Worm (Caenorhabditis elegans) whole organism, L1 larva: ENCODE measurements around the gene lin-66.

ENCODE experiments used
- C34B4.2 ChIP-seq: sonication (generic microtip); optimal IDR thresholded peaks from 2 replicates; lab custom pipeline; 2017; ENCODE audit warnings: mild to moderate bottlenecking, missing genetic modification characterization, missing compliant biosample characterization
- Y116A8C.19 ChIP-seq: sonication (generic microtip); optimal IDR thresholded peaks from 2 replicates; lab custom pipeline; 2016; ENCODE audit warnings: missing compliant biosample characterization, missing genetic modification characterization, borderline replicate concordance
- alr-1 ChIP-seq: fragments of 200-800 bp; sonication (Bioruptor generic); optimal IDR thresholded peaks from 2 replicates; lab custom pipeline; 2018; ENCODE audit warnings: borderline replicate concordance, mild to moderate bottlenecking, missing genetic modification characterization, missing compliant biosample characterization
- aly-2 ChIP-seq: fragments of 150-350 bp; optimal IDR thresholded peaks from 2 replicates; lab custom pipeline; 2014; ENCODE audit warnings: missing biosample characterization, missing genetic modification characterization
- ama-1 ChIP-seq: fragments of 150-350 bp; optimal IDR thresholded peaks from 2 replicates; lab custom pipeline; 2014
- ceh-8 ChIP-seq: fragments of 200-800 bp; sonication (Bioruptor generic); optimal IDR thresholded peaks from 2 replicates; lab custom pipeline; 2018; ENCODE audit warnings: mild to moderate bottlenecking, missing genetic modification characterization, moderate library complexity, missing compliant biosample characterization
- ceh-82 ChIP-seq, 3 experiments: fragments of 150-350 bp in 1 of 3; sonication (generic microtip) in 2 of 3; optimal IDR thresholded peaks; 2 replicates each; lab custom pipeline; 2014 to 2017; ENCODE audit warnings: missing biosample characterization in 3 of 3, missing genetic modification characterization in 3 of 3
- ceh-88 ChIP-seq: fragments of 200-800 bp; sonication (Bioruptor generic); IDR thresholded peaks from 2 replicates; pipeline ENCODE4 v1.3.6; 2022; ENCODE audit warnings: missing genetic modification characterization, missing compliant biosample characterization
- ceh-90 ChIP-seq: sonication (generic microtip); optimal IDR thresholded peaks from 2 replicates; lab custom pipeline; 2016; ENCODE audit warnings: missing genetic modification characterization, missing compliant biosample characterization
- dsc-1 ChIP-seq: sonication (generic microtip); optimal IDR thresholded peaks from 2 replicates; lab custom pipeline; 2016; ENCODE audit warnings: mild to moderate bottlenecking, missing genetic modification characterization, missing compliant biosample characterization
- efl-3 ChIP-seq: fragments of 200-800 bp; sonication (Bioruptor generic); optimal IDR thresholded peaks from 2 replicates; lab custom pipeline; 2018; ENCODE audit warnings: mild to moderate bottlenecking, missing genetic modification characterization, missing compliant biosample characterization
- egl-13 ChIP-seq: sonication (generic microtip); optimal IDR thresholded peaks from 2 replicates; lab custom pipeline; 2016; ENCODE audit warnings: missing genotype, missing genetic modification reagents, missing genetic modification characterization, missing compliant biosample characterization
- egl-27 ChIP-seq, 2 experiments: fragments of 150-350 bp in 1 of 2; sonication (generic microtip); optimal IDR thresholded peaks; 3 replicates each; lab custom pipeline; 2017 to 2018; ENCODE audit warnings: missing biosample characterization in 2 of 2, missing genetic modification characterization in 2 of 2, missing genetic modification reagents in 2 of 2
- fkh-10 ChIP-seq: sonication (generic microtip); optimal IDR thresholded peaks from 2 replicates; lab custom pipeline; 2017; ENCODE audit warnings: missing biosample characterization, missing genetic modification reagents, missing genetic modification characterization
- fkh-4 ChIP-seq: sonication (generic microtip); optimal IDR thresholded peaks from 2 replicates; lab custom pipeline; 2016; ENCODE audit warnings: missing compliant biosample characterization, missing genetic modification characterization, borderline replicate concordance
- fkh-8 ChIP-seq: sonication (generic microtip); optimal IDR thresholded peaks from 2 replicates; lab custom pipeline; 2016; ENCODE audit warnings: mild to moderate bottlenecking, missing genetic modification characterization, missing compliant biosample characterization
- fos-1 ChIP-seq: fragments of 150-350 bp; optimal IDR thresholded peaks from 2 replicates; lab custom pipeline; 2014; ENCODE audit warnings: missing biosample characterization, missing genetic modification characterization
- grh-1 ChIP-seq: fragments of 200-800 bp; sonication (Bioruptor generic); IDR thresholded peaks from 2 replicates; pipeline ENCODE4 v1.3.6; 2022; ENCODE audit warnings: missing genetic modification reagents, missing genetic modification characterization, missing compliant biosample characterization
- hlh-17 ChIP-seq: fragments of 200-800 bp; sonication (Bioruptor generic); optimal IDR thresholded peaks from 2 replicates; lab custom pipeline; 2018; ENCODE audit warnings: missing genetic modification characterization, mild to moderate bottlenecking, missing compliant biosample characterization, moderate library complexity, borderline replicate concordance
- hlh-4 ChIP-seq: sonication (generic microtip); optimal IDR thresholded peaks from 2 replicates; lab custom pipeline; 2016; ENCODE audit warnings: mild to moderate bottlenecking, missing genetic modification characterization, missing compliant biosample characterization
- hpl-2 ChIP-seq: fragments of 150-350 bp; optimal IDR thresholded peaks from 2 replicates; lab custom pipeline; 2014; ENCODE audit warnings: missing biosample characterization, missing genetic modification reagents, missing genetic modification characterization
- isw-1 ChIP-seq: fragments of 200-800 bp; sonication (Bioruptor generic); IDR thresholded peaks from 2 replicates; pipeline ENCODE4 v1.3.6; 2022; ENCODE audit warnings: missing genetic modification characterization, missing compliant biosample characterization
- lin-13 ChIP-seq: fragments of 150-350 bp; optimal IDR thresholded peaks from 2 replicates; lab custom pipeline; 2014; ENCODE audit warnings: missing biosample characterization, missing genetic modification reagents, missing genetic modification characterization
- lin-15B ChIP-seq: fragments of 150-350 bp; sonication (generic microtip); optimal IDR thresholded peaks from 3 replicates; lab custom pipeline; 2014; ENCODE audit warnings: missing biosample characterization, missing genetic modification characterization
- lin-39 ChIP-seq: fragments of 150-350 bp; optimal IDR thresholded peaks from 2 replicates; lab custom pipeline; 2014; ENCODE audit warnings: missing biosample characterization, missing genetic modification reagents, missing genetic modification characterization
- lsy-2 ChIP-seq, 2 experiments: fragments of 150-350 bp; optimal IDR thresholded peaks; 2 replicates each; lab custom pipeline; 2014; ENCODE audit warnings: missing biosample characterization in 2 of 2, missing genetic modification characterization in 2 of 2
- mef-2 ChIP-seq: fragments of 150-350 bp; optimal IDR thresholded peaks from 2 replicates; lab custom pipeline; 2014; ENCODE audit warnings: missing biosample characterization, missing genetic modification characterization
- nhr-11 ChIP-seq: fragments of 150-350 bp; optimal IDR thresholded peaks from 2 replicates; lab custom pipeline; 2014; ENCODE audit warnings: missing biosample characterization, missing genetic modification characterization
- nhr-12 ChIP-seq: sonication (generic microtip); optimal IDR thresholded peaks from 2 replicates; lab custom pipeline; 2017; ENCODE audit warnings: missing biosample characterization, missing genetic modification characterization
- nhr-20 ChIP-seq: sonication (generic microtip); optimal IDR thresholded peaks from 2 replicates; lab custom pipeline; 2016; ENCODE audit warnings: mild to moderate bottlenecking, missing genetic modification characterization, missing compliant biosample characterization
- nhr-28 ChIP-seq: fragments of 150-350 bp; optimal IDR thresholded peaks from 2 replicates; lab custom pipeline; 2014; ENCODE audit warnings: missing biosample characterization, missing genetic modification characterization
- nhr-47 ChIP-seq: sonication (generic microtip); optimal IDR thresholded peaks from 2 replicates; lab custom pipeline; 2016; ENCODE audit warnings: mild to moderate bottlenecking, missing genetic modification characterization, moderate library complexity, missing compliant biosample characterization
- nhr-71 ChIP-seq: sonication (generic microtip); optimal IDR thresholded peaks from 2 replicates; lab custom pipeline; 2016; ENCODE audit warnings: mild to moderate bottlenecking, missing genetic modification characterization, moderate library complexity, missing compliant biosample characterization
- nhr-76 ChIP-seq: sonication (generic microtip); optimal IDR thresholded peaks from 2 replicates; lab custom pipeline; 2017; ENCODE audit warnings: missing biosample characterization, missing genetic modification characterization
- nhr-84 ChIP-seq: sonication (generic microtip); optimal IDR thresholded peaks from 2 replicates; lab custom pipeline; 2017; ENCODE audit warnings: missing biosample characterization, missing genetic modification characterization
- nhr-90 ChIP-seq: sonication (generic microtip); optimal IDR thresholded peaks from 2 replicates; lab custom pipeline; 2016; ENCODE audit warnings: mild to moderate bottlenecking, missing genetic modification characterization, missing compliant biosample characterization; ENCODE audit not compliant: poor library complexity
- pax-3 ChIP-seq: fragments of 200-800 bp; sonication (Bioruptor generic); optimal IDR thresholded peaks from 2 replicates; lab custom pipeline; 2018; ENCODE audit warnings: mild to moderate bottlenecking, missing genetic modification characterization, moderate library complexity, missing compliant biosample characterization
- pqm-1 ChIP-seq: sonication (generic microtip); optimal IDR thresholded peaks from 3 replicates; lab custom pipeline; 2017; ENCODE audit warnings: missing biosample characterization, missing genetic modification characterization
- rnt-1 ChIP-seq: sonication (generic microtip); optimal IDR thresholded peaks from 2 replicates; lab custom pipeline; 2016; ENCODE audit warnings: mild to moderate bottlenecking, missing genetic modification characterization, moderate library complexity, missing compliant biosample characterization
- snu-23 ChIP-seq: sonication (generic microtip); optimal IDR thresholded peaks from 2 replicates; lab custom pipeline; 2016; ENCODE audit warnings: missing genetic modification characterization, missing compliant biosample characterization
- sox-4 ChIP-seq: sonication (generic microtip); optimal IDR thresholded peaks from 2 replicates; lab custom pipeline; 2016; ENCODE audit warnings: missing genetic modification characterization, missing compliant biosample characterization
- swsn-7 ChIP-seq: sonication (generic microtip); optimal IDR thresholded peaks from 2 replicates; lab custom pipeline; 2016; ENCODE audit warnings: missing genetic modification characterization, missing compliant biosample characterization
- tbx-2 ChIP-seq: sonication (generic microtip); optimal IDR thresholded peaks from 2 replicates; lab custom pipeline; 2016; ENCODE audit warnings: missing genetic modification characterization, missing compliant biosample characterization
- tlp-1 ChIP-seq: fragments of 150-350 bp; optimal IDR thresholded peaks from 2 replicates; lab custom pipeline; 2014; ENCODE audit warnings: missing biosample characterization, missing genetic modification characterization
- unc-62 ChIP-seq: fragments of 150-350 bp; optimal IDR thresholded peaks from 2 replicates; lab custom pipeline; 2014; ENCODE audit warnings: missing biosample characterization, missing genetic modification reagents, missing genetic modification characterization
- vab-15 ChIP-seq: sonication (generic microtip); optimal IDR thresholded peaks from 2 replicates; lab custom pipeline; 2017; ENCODE audit warnings: missing genotype, mild to moderate bottlenecking, missing genetic modification characterization, missing compliant biosample characterization
- zag-1 ChIP-seq: fragments of 150-350 bp; optimal IDR thresholded peaks from 2 replicates; lab custom pipeline; 2014; ENCODE audit warnings: missing biosample characterization, missing genetic modification characterization
- zip-4 ChIP-seq: fragments of 200-800 bp; sonication (Bioruptor generic); optimal IDR thresholded peaks from 2 replicates; lab custom pipeline; 2018; ENCODE audit warnings: mild to moderate bottlenecking, missing genetic modification characterization, moderate library complexity, missing compliant biosample characterization
- ztf-4 ChIP-seq: fragments of 150-350 bp; optimal IDR thresholded peaks from 2 replicates; lab custom pipeline; 2014; ENCODE audit warnings: missing biosample characterization, missing genetic modification characterization

Gene lin-66

ce11 chrIV:13910931-13911330, 23.1 kb downstream of the lin-66 start (continued):
- TF ChIP-seq lsy-2 (tag; optimal IDR thresholded peaks at IDR 0.05; lab: Kevin White, UChicago) (no peak), grh-1 (peak; percentile 67), lin-39 (tag; lab: Kevin White, UChicago) (no peak), vab-15 (no peak), Y116A8C.19 (tag; lab: Kevin White, UChicago) (no peak), egl-13 (tag; lab: Kevin White, UChicago) (no peak), pqm-1 (tag; lab: Kevin White, UChicago) (no peak), hpl-2 (GFP tag; lab: Kevin White, UChicago) (no peak), hlh-4 (tag; lab: Kevin White, UChicago) (no peak), ceh-82 (tag; optimal IDR thresholded peaks at IDR 0.05; lab: Kevin White, UChicago) (no peak), nhr-11 (tag; lab: Kevin White, UChicago) (no peak), nhr-90 (tag; lab: Kevin White, UChicago) (peak; percentile 68), nhr-20 (tag; lab: Kevin White, UChicago) (peak; percentile 92), aly-2 (no peak), zip-4 (GFP tag; lab: Kevin White, UChicago) (no peak), fkh-4 (tag; lab: Kevin White, UChicago) (no peak), hlh-17 (GFP tag; lab: Kevin White, UChicago) (no peak), nhr-12 (tag; lab: Kevin White, UChicago) (no peak), ztf-4 (tag; lab: Kevin White, UChicago) (no peak), pax-3 (tag; lab: Kevin White, UChicago) (no peak), tlp-1 (no peak), egl-27 (tag; optimal IDR thresholded peaks at IDR 0.05; lab: Kevin White, UChicago) (no peak), ceh-90 (tag; lab: Kevin White, UChicago) (no peak), tbx-2 (peak; percentile 72), fkh-8 (tag; lab: Kevin White, UChicago) (no peak), swsn-7 (tag; lab: Kevin White, UChicago) (no peak), rnt-1 (tag; lab: Kevin White, UChicago) (no peak), unc-62 (no peak), nhr-71 (peak; percentile 78), ama-1 (lab: Kevin White, UChicago) (no peak)

ce11 chrIV:13912929-13913328, 25.1 kb downstream of the lin-66 start, which contains the start of gene Y37A1A.2:
Y37A1A.2 (minus strand) TSS chrIV:13913029.
- TF ChIP-seq dsc-1 (tag; lab: Kevin White, UChicago) (no peak), fkh-8 (tag; lab: Kevin White, UChicago) (no peak), nhr-47 (tag; lab: Kevin White, UChicago) (no peak), hpl-2 (GFP tag; lab: Kevin White, UChicago) (no peak), lin-13 (no peak), nhr-28 (no peak)

- TF ChIP-seq fos-1 (peak; percentile 27), C34B4.2 (tag; lab: Kevin White, UChicago) (no peak), ceh-8 (GFP tag; lab: Kevin White, UChicago) (no peak), mef-2 (tag; lab: Kevin White, UChicago) (no peak), isw-1 (GFP tag; lab: Robert Waterston, UW) (no peak), lin-15B (tag; lab: Kevin White, UChicago) (no peak), nhr-84 (tag; lab: Kevin White, UChicago) (no peak), nhr-20 (tag; lab: Kevin White, UChicago) (peak; percentile 77), ceh-88 (GFP tag; lab: Robert Waterston, UW) (no peak), nhr-76 (tag; lab: Kevin White, UChicago) (no peak), snu-23 (GFP tag; lab: Kevin White, UChicago) (no peak), fkh-4 (tag; lab: Kevin White, UChicago) (no peak), alr-1 (tag; lab: Kevin White, UChicago) (no peak), sox-4 (no peak), efl-3 (GFP tag; lab: Kevin White, UChicago) (no peak), ceh-90 (tag; lab: Kevin White, UChicago) (no peak), grh-1 (no peak), Y116A8C.19 (tag; lab: Kevin White, UChicago) (no peak), fkh-10 (GFP tag; lab: Kevin White, UChicago) (no peak), nhr-28 (no peak), nhr-47 (tag; lab: Kevin White, UChicago) (no peak), zag-1 (tag; lab: Kevin White, UChicago) (no peak), nhr-90 (tag; lab: Kevin White, UChicago) (peak; percentile 74)
Measured at ce11 chrIV:13919207-13919759, 31.4 kb downstream of the lin-66 start.
